Fruit fly (Drosophila melanogaster) whole organism, embryonic: Measurements from ENCODE around the gene CG4009.

Experiments
- Abd-B ChIP-seq: fragments of 200-800 bp; sonication (Bioruptor generic); optimal IDR thresholded peaks from 2 replicates; lab custom pipeline; 2018; ENCODE audit warnings: missing biosample characterization, mild to moderate bottlenecking, missing genetic modification characterization, moderate library complexity
- Adf1 ChIP-seq: fragments of 200-800 bp; sonication (Bioruptor generic); IDR thresholded peaks from 2 replicates; pipeline ENCODE4 v1.3.6; 2022; ENCODE audit warnings: missing biosample characterization, missing genetic modification characterization
- B-H1 ChIP-seq: fragments of 200-800 bp; sonication (Bioruptor generic); IDR thresholded peaks from 3 replicates; pipeline ENCODE4 v1.3.6; 2022; ENCODE audit warnings: missing biosample characterization, missing genetic modification characterization
- BtbVII ChIP-seq: fragments of 200-800 bp; sonication (Bioruptor generic); optimal IDR thresholded peaks from 3 replicates; lab custom pipeline; 2017; ENCODE audit warnings: missing biosample characterization, mild to moderate bottlenecking, missing genetic modification characterization
- CG10543 ChIP-seq: fragments of 200-800 bp; sonication (Bioruptor generic); optimal IDR thresholded peaks from 3 replicates; lab custom pipeline; 2017; ENCODE audit warnings: missing biosample characterization, mild to moderate bottlenecking, missing genetic modification characterization, moderate library complexity
- CG11093 ChIP-seq: fragments of 200-800 bp; sonication (Bioruptor generic); IDR thresholded peaks from 3 replicates; pipeline ENCODE4 v1.3.6; 2022; ENCODE audit warnings: missing biosample characterization, missing genetic modification characterization
- CG12104 ChIP-seq: fragments of 200-800 bp; sonication (Bioruptor generic); optimal IDR thresholded peaks from 3 replicates; lab custom pipeline; 2016; ENCODE audit warnings: missing biosample characterization, missing genetic modification characterization
- CG13624 ChIP-seq: fragments of 200-800 bp; sonication (Bioruptor generic); optimal IDR thresholded peaks from 2 replicates; lab custom pipeline; 2016; ENCODE audit warnings: missing biosample characterization, missing genetic modification characterization
- CG14014 ChIP-seq: fragments of 200-800 bp; sonication (Bioruptor generic); IDR thresholded peaks from 2 replicates; pipeline ENCODE4 v1.3.6; 2022; ENCODE audit warnings: missing biosample characterization, missing genetic modification characterization
- CG14860 ChIP-seq: fragments of 200-800 bp; sonication (Bioruptor generic); IDR thresholded peaks from 3 replicates; pipeline ENCODE4 v1.3.6; 2022; ENCODE audit warnings: missing biosample characterization, missing genetic modification characterization; ENCODE audit not compliant: partially characterized antibody
- CG1603 ChIP-seq: fragments of 200-800 bp; sonication (Bioruptor generic); optimal IDR thresholded peaks from 2 replicates; lab custom pipeline; 2019; ENCODE audit warnings: missing biosample characterization, mild to moderate bottlenecking, missing genetic modification characterization, moderate library complexity
- CG16815 ChIP-seq: fragments of 200-800 bp; sonication (Bioruptor generic); optimal IDR thresholded peaks from 3 replicates; lab custom pipeline; 2017; ENCODE audit warnings: missing biosample characterization, mild to moderate bottlenecking, missing genetic modification characterization
- CG42726 ChIP-seq: fragments of 200-800 bp; sonication (Bioruptor generic); IDR thresholded peaks from 2 replicates; pipeline ENCODE4 v1.3.6; 2022; ENCODE audit warnings: missing biosample characterization, missing genetic modification characterization; ENCODE audit not compliant: partially characterized antibody
- CG6254 ChIP-seq: fragments of 200-800 bp; sonication (Bioruptor generic); optimal IDR thresholded peaks from 3 replicates; lab custom pipeline; 2017; ENCODE audit warnings: mild to moderate bottlenecking, missing biosample characterization, missing genetic modification reagents, missing genetic modification characterization
- CG7928 ChIP-seq: fragments of 200-800 bp; sonication (Bioruptor generic); optimal IDR thresholded peaks from 2 replicates; lab custom pipeline; 2017; ENCODE audit warnings: missing biosample characterization, mild to moderate bottlenecking, missing genetic modification characterization
- CkIIα-i1 ChIP-seq: fragments of 200-800 bp; sonication (Bioruptor generic); IDR thresholded peaks from 2 replicates; pipeline ENCODE4 v1.3.6; 2022; ENCODE audit warnings: missing biosample characterization, missing genetic modification characterization
- Doc2 ChIP-seq: fragments of 200-800 bp; sonication (Bioruptor generic); IDR thresholded peaks from 2 replicates; pipeline ENCODE4 v1.3.6; 2022; ENCODE audit warnings: missing biosample characterization, missing genetic modification characterization
- HLH4C ChIP-seq: fragments of 200-800 bp; sonication (Bioruptor generic); IDR thresholded peaks from 3 replicates; pipeline ENCODE4 v1.3.6; 2022; ENCODE audit warnings: missing biosample characterization, missing genetic modification characterization; ENCODE audit not compliant: partially characterized antibody
- HmgZ ChIP-seq: fragments of 200-800 bp; sonication (Bioruptor generic); optimal IDR thresholded peaks from 2 replicates; lab custom pipeline; 2018; ENCODE audit warnings: missing biosample characterization, mild to moderate bottlenecking, missing genetic modification characterization
- MESR4 ChIP-seq: fragments of 200-800 bp; sonication (Bioruptor generic); optimal IDR thresholded peaks from 2 replicates; lab custom pipeline; 2018; ENCODE audit warnings: missing biosample characterization, mild to moderate bottlenecking, missing genetic modification characterization, moderate library complexity
- Med ChIP-seq: fragments of 200-800 bp; sonication (Bioruptor generic); peaks from one replicate; lab custom pipeline; 2016; ENCODE audit warnings: missing biosample characterization, missing genetic modification characterization, mild to moderate bottlenecking, inconsistent platforms, moderate library complexity
- NFAT ChIP-seq: fragments of 200-800 bp; sonication (Bioruptor generic); IDR thresholded peaks from 2 replicates; pipeline ENCODE4 v1.3.6; 2022; ENCODE audit warnings: missing biosample characterization, missing genetic modification characterization
- NK7.1 ChIP-seq: fragments of 200-800 bp; sonication (Bioruptor generic); optimal IDR thresholded peaks from 3 replicates; lab custom pipeline; 2016; ENCODE audit warnings: missing biosample characterization, missing genetic modification characterization
- PHDP ChIP-seq: fragments of 200-800 bp; sonication (Bioruptor generic); optimal IDR thresholded peaks from 3 replicates; lab custom pipeline; 2018; ENCODE audit warnings: missing biosample characterization, mild to moderate bottlenecking, missing genetic modification characterization, moderate library complexity
- Usf ChIP-seq: fragments of 200-800 bp; sonication (Bioruptor generic); optimal IDR thresholded peaks from 2 replicates; lab custom pipeline; 2017; ENCODE audit warnings: missing genotype, missing biosample characterization, missing genetic modification characterization
- ac ChIP-seq: fragments of 200-800 bp; sonication (Bioruptor generic); optimal IDR thresholded peaks from 3 replicates; lab custom pipeline; 2017; ENCODE audit warnings: missing biosample characterization, mild to moderate bottlenecking, missing genetic modification characterization
- chif ChIP-seq, 2 experiments: fragments of 200-800 bp; sonication (Bioruptor generic); optimal IDR thresholded peaks; 3 replicates each; lab custom pipeline; 2016; ENCODE audit warnings: missing biosample characterization in 2 of 2, missing genetic modification characterization in 2 of 2
- ci ChIP-seq: fragments of 200-800 bp; sonication (Bioruptor generic); IDR thresholded peaks from 3 replicates; pipeline ENCODE4 v1.3.6; 2022; ENCODE audit warnings: missing biosample characterization, missing genetic modification characterization
- fru ChIP-seq: fragments of >200 bp; optimal IDR thresholded peaks from 2 replicates; lab custom pipeline; 2017
- gcm2 ChIP-seq: fragments of 200-800 bp; sonication (Bioruptor generic); optimal IDR thresholded peaks from 2 replicates; lab custom pipeline; 2016; ENCODE audit warnings: missing biosample characterization, missing genetic modification characterization
- gro ChIP-seq: fragments of 200-800 bp; sonication (Bioruptor generic); optimal IDR thresholded peaks from 2 replicates; lab custom pipeline; 2016; ENCODE audit warnings: missing biosample characterization, missing genetic modification characterization
- maf-S ChIP-seq: fragments of 200-800 bp; sonication (Bioruptor generic); optimal IDR thresholded peaks from 2 replicates; lab custom pipeline; 2016; ENCODE audit warnings: missing biosample characterization, missing genetic modification characterization
- nmo ChIP-seq: fragments of 200-800 bp; sonication (Bioruptor generic); optimal IDR thresholded peaks from 2 replicates; lab custom pipeline; 2018; ENCODE audit warnings: missing biosample characterization, mild to moderate bottlenecking, missing genetic modification characterization, moderate library complexity
- peb ChIP-seq: fragments of 200-800 bp; sonication (Bioruptor generic); IDR thresholded peaks from 2 replicates; pipeline ENCODE4 v1.3.6; 2022; ENCODE audit warnings: missing biosample characterization, missing genetic modification characterization
- pzg ChIP-seq: fragments of 200-800 bp; sonication (Bioruptor generic); optimal IDR thresholded peaks from 3 replicates; lab custom pipeline; 2018; ENCODE audit warnings: missing biosample characterization, mild to moderate bottlenecking, missing genetic modification characterization, moderate library complexity
- ranshi ChIP-seq: fragments of 200-800 bp; sonication (Bioruptor generic); IDR thresholded peaks from 2 replicates; pipeline ENCODE4 v1.3.6; 2022; ENCODE audit warnings: missing biosample characterization, missing genetic modification characterization
- sna ChIP-seq: fragments of 200-800 bp; sonication (Bioruptor generic); IDR thresholded peaks from 2 replicates; pipeline ENCODE4 v1.3.6; 2022; ENCODE audit warnings: missing biosample characterization, missing genetic modification characterization; ENCODE audit not compliant: partially characterized antibody
- sqz ChIP-seq: fragments of 200-800 bp; sonication (Bioruptor generic); optimal IDR thresholded peaks from 3 replicates; lab custom pipeline; 2018; ENCODE audit warnings: missing biosample characterization, mild to moderate bottlenecking, missing genetic modification characterization
- stc ChIP-seq: fragments of 200-800 bp; sonication (Bioruptor generic); IDR thresholded peaks from 2 replicates; pipeline ENCODE4 v1.3.6; 2022; ENCODE audit warnings: missing biosample characterization, missing genetic modification characterization
- usp ChIP-seq: fragments of >200 bp; optimal IDR thresholded peaks from 2 replicates; lab custom pipeline; 2017; ENCODE audit warnings: missing biosample characterization, missing genetic modification characterization
- zf30C ChIP-seq: fragments of 200-800 bp; sonication (Bioruptor generic); optimal IDR thresholded peaks from 3 replicates; lab custom pipeline; 2018; ENCODE audit warnings: missing biosample characterization, mild to moderate bottlenecking, missing genetic modification characterization

CG4009 gene

DNA sequence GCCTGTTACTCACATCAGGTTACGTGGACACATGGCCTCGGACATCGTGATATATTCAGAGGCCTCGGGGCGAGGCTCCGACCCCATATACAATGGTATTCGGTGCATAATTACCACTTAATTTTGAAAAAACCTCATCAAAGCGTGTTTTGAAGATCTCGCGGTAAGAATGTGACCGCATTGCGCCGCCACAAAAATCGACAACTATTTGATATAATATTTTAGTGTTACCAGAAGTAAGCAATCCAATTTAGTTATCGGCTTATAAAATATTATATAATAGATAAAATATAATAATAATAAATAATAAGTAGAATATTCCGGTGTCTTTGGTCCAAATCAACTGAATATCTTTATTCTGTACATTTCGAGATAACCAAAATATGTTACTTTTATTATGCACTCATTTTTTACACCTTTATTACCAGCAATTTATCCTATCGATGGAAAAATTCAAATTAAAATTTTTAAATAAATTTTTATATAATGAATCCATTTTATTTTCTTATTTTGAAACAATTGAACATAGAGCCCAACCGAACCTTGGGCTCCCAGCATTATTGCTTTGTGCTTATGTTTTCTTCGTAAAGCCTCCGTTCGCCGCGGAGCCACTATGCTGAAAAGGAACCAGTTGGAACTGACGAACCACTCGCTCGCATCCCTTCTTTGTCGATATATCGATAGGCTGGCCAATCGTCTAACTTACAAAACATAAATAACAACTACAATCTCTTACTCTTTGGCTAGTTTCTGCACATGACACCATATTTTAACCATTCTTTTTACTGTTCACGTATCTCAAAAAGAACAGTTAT lies 4.4 kb upstream of the CG4009 start, which contains the start of the genes CG18213 and Trm7-32 (continued):
- no peak for TF ChIP-seq fru
- TF ChIP-seq CG11093 (GFP tag; lab: Robert Waterston, UW): no peak
- TF ChIP-seq CG1603 (tag; lab: Kevin White, UChicago): peak; percentile 45
- 0 out of 2 replicates have a peak, but pooled peaks have one; percentile 10 for TF ChIP-seq ranshi (GFP tag; lab: Robert Waterston, UW)
- no peak for TF ChIP-seq nmo (GFP tag; lab: Kevin White, UChicago)
- TF ChIP-seq CG12104: peak; percentile 9
- no peak for TF ChIP-seq Abd-B (GFP tag; lab: Kevin White, UChicago)
- TF ChIP-seq PHDP: no peak
- TF ChIP-seq HLH4C (GFP tag; lab: Robert Waterston, UW): peak; percentile 80
- TF ChIP-seq sna (GFP tag; lab: Robert Waterston, UW): peak; percentile 80
- no peak for TF ChIP-seq maf-S
- TF ChIP-seq CG13624: peak; percentile 18
- no peak for TF ChIP-seq CG16815 (GFP tag; lab: Kevin White, UChicago)
- TF ChIP-seq stc (GFP tag; lab: Robert Waterston, UW): no peak
- no peak for TF ChIP-seq gcm2 (GFP tag; lab: Kevin White, UChicago)
- no peak for TF ChIP-seq ci (GFP tag; lab: Robert Waterston, UW)
- peak; percentile 27 for TF ChIP-seq gro
- no peak for TF ChIP-seq CkIIα-i1 (GFP tag; lab: Robert Waterston, UW)
- TF ChIP-seq chif (GFP tag; optimal IDR thresholded peaks at IDR 0.05; lab: Kevin White, UChicago): no peak
- peak; percentile 72 for TF ChIP-seq MESR4 (GFP tag; lab: Kevin White, UChicago)
- no peak for TF ChIP-seq Adf1 (GFP tag; lab: Robert Waterston, UW)
- no peak for TF ChIP-seq Doc2 (GFP tag; lab: Robert Waterston, UW)
- peak; percentile 65 for TF ChIP-seq pzg (GFP tag; lab: Kevin White, UChicago)
- TF ChIP-seq CG10543 (GFP tag; lab: Kevin White, UChicago): peak; percentile 1
- TF ChIP-seq HmgZ (tag; lab: Kevin White, UChicago): peak; percentile 27
- TF ChIP-seq usp (GFP tag; lab: Kevin White, UChicago): no peak
- TF ChIP-seq CG42726 (GFP tag; lab: Robert Waterston, UW): peak; percentile 86; the same call in 1 of the 2 replicates
- peak; percentile 85 for TF ChIP-seq CG14860 (GFP tag; lab: Robert Waterston, UW)
- peak; percentile 88 for TF ChIP-seq CG7928 (GFP tag; lab: Kevin White, UChicago)
- TF ChIP-seq ac (GFP tag; lab: Kevin White, UChicago): no peak
- no peak for TF ChIP-seq BtbVII (GFP tag; lab: Kevin White, UChicago)
- peak; percentile 6 for TF ChIP-seq CG6254 (GFP tag; lab: Kevin White, UChicago)
- no peak for TF ChIP-seq Med (GFP tag; lab: Kevin White, UChicago)
- no peak for TF ChIP-seq zf30C (GFP tag; lab: Kevin White, UChicago)
- TF ChIP-seq Usf (GFP tag; lab: Kevin White, UChicago): no peak
- no peak for TF ChIP-seq NFAT (GFP tag; lab: Robert Waterston, UW)
- TF ChIP-seq CG14014 (GFP tag; lab: Robert Waterston, UW): no peak
- no peak for TF ChIP-seq peb
- TF ChIP-seq B-H1: no peak
- TF ChIP-seq NK7.1 (GFP tag; lab: Kevin White, UChicago): no peak
- no peak for TF ChIP-seq sqz (GFP tag; lab: Kevin White, UChicago)
